Fruit fly (Drosophila melanogaster) whole organism, embryonic: ENCODE data around the gene CG33160.

Source experiments
- ATbp ChIP-seq: fragments of 200-800 bp; sonication (Bioruptor generic); optimal IDR thresholded peaks from 2 replicates; lab custom pipeline; 2017; ENCODE audit warnings: missing biosample characterization, mild to moderate bottlenecking, missing genetic modification characterization, missing genetic modification reagents
- Bteb2 ChIP-seq: fragments of 200-800 bp; sonication (Bioruptor generic); optimal IDR thresholded peaks from 2 replicates; lab custom pipeline; 2016; ENCODE audit warnings: missing biosample characterization, missing genetic modification characterization
- CG10274 ChIP-seq: fragments of 200-800 bp; sonication (Bioruptor generic); optimal IDR thresholded peaks from 3 replicates; lab custom pipeline; 2017; ENCODE audit warnings: missing biosample characterization, mild to moderate bottlenecking, missing genetic modification characterization
- CG11247 ChIP-seq: fragments of 200-800 bp; sonication (Bioruptor generic); IDR thresholded peaks from 2 replicates; pipeline ENCODE4 v1.3.6; 2022; ENCODE audit warnings: missing biosample characterization, missing genetic modification characterization
- CG13296 ChIP-seq: fragments of 200-800 bp; sonication (Bioruptor generic); optimal IDR thresholded peaks from 3 replicates; lab custom pipeline; 2018; ENCODE audit warnings: missing biosample characterization, mild to moderate bottlenecking, missing genetic modification characterization
- CG15011 ChIP-seq: fragments of 200-800 bp; sonication (Bioruptor generic); optimal IDR thresholded peaks from 3 replicates; lab custom pipeline; 2018; ENCODE audit warnings: missing biosample characterization, mild to moderate bottlenecking, missing genetic modification characterization
- CG15073 ChIP-seq: fragments of 200-800 bp; sonication (Bioruptor generic); optimal IDR thresholded peaks from 2 replicates; lab custom pipeline; 2016; ENCODE audit warnings: missing biosample characterization, missing genetic modification characterization
- CG15479 ChIP-seq: fragments of 200-800 bp; sonication (Bioruptor generic); optimal IDR thresholded peaks from 3 replicates; lab custom pipeline; 2019; ENCODE audit warnings: missing biosample characterization, mild to moderate bottlenecking, missing genetic modification characterization, moderate library complexity
- CG17359 ChIP-seq: fragments of 200-800 bp; sonication (Bioruptor generic); optimal IDR thresholded peaks from 3 replicates; lab custom pipeline; 2018; ENCODE audit warnings: missing biosample characterization, mild to moderate bottlenecking, missing genetic modification characterization, moderate library complexity
- CG1792 ChIP-seq: fragments of 200-800 bp; sonication (Bioruptor generic); optimal IDR thresholded peaks from 2 replicates; lab custom pipeline; 2016; ENCODE audit warnings: missing biosample characterization, missing genetic modification characterization
- CG2199 ChIP-seq: fragments of 200-800 bp; sonication (Bioruptor generic); IDR thresholded peaks from 3 replicates; pipeline ENCODE4 v1.3.6; 2022; ENCODE audit warnings: missing biosample characterization, missing genetic modification characterization
- CG3065 ChIP-seq: fragments of 200-800 bp; sonication (Bioruptor generic); optimal IDR thresholded peaks from 2 replicates; lab custom pipeline; 2016; ENCODE audit warnings: missing biosample characterization, missing genetic modification characterization
- CG34376 ChIP-seq: fragments of 200-800 bp; sonication (Bioruptor generic); optimal IDR thresholded peaks from 2 replicates; lab custom pipeline; 2018; ENCODE audit warnings: missing biosample characterization, mild to moderate bottlenecking, missing genetic modification characterization
- CG34422 ChIP-seq: fragments of 200-800 bp; sonication (Bioruptor generic); IDR thresholded peaks from 3 replicates; pipeline ENCODE4 v1.3.6; 2022; ENCODE audit warnings: missing biosample characterization, missing genetic modification characterization
- CG4404 ChIP-seq: fragments of 200-800 bp; sonication (Bioruptor generic); IDR thresholded peaks from 2 replicates; pipeline ENCODE4 v1.3.6; 2022; ENCODE audit warnings: missing biosample characterization, missing genetic modification characterization
- CG7786 ChIP-seq: fragments of 200-800 bp; sonication (Bioruptor generic); optimal IDR thresholded peaks from 2 replicates; lab custom pipeline; 2016; ENCODE audit warnings: missing biosample characterization, missing genetic modification characterization
- CG8478 ChIP-seq: fragments of >200 bp; optimal IDR thresholded peaks from 2 replicates; lab custom pipeline; 2018
- CkIIα-i1 ChIP-seq: fragments of 200-800 bp; sonication (Bioruptor generic); IDR thresholded peaks from 2 replicates; pipeline ENCODE4 v1.3.6; 2022; ENCODE audit warnings: missing biosample characterization, missing genetic modification characterization
- CoRest ChIP-seq: fragments of 200-800 bp; sonication (Bioruptor generic); optimal IDR thresholded peaks from 3 replicates; lab custom pipeline; 2018; ENCODE audit warnings: missing biosample characterization, mild to moderate bottlenecking, missing genetic modification characterization, moderate library complexity
- Hey ChIP-seq: fragments of 200-800 bp; sonication (Bioruptor generic); optimal IDR thresholded peaks from 3 replicates; lab custom pipeline; 2018; ENCODE audit warnings: missing biosample characterization, mild to moderate bottlenecking, missing genetic modification characterization
- Nf-YA ChIP-seq: fragments of 200-800 bp; sonication (Bioruptor generic); IDR thresholded peaks from 2 replicates; pipeline ENCODE4 v1.3.6; 2022; ENCODE audit warnings: missing biosample characterization, missing genetic modification characterization
- Oaz ChIP-seq: fragments of 200-800 bp; sonication (Bioruptor generic); IDR thresholded peaks from 2 replicates; pipeline ENCODE4 v1.3.6; 2022; ENCODE audit warnings: missing biosample characterization, missing genetic modification characterization
- Pdp1 ChIP-seq, 2 experiments: fragments of 200-800 bp; sonication (Bioruptor generic); optimal IDR thresholded peaks; 3 replicates each; lab custom pipeline; 2016; ENCODE audit warnings: missing biosample characterization in 2 of 2, missing genetic modification characterization in 2 of 2, mild to moderate bottlenecking in 1 of 2, moderate library complexity in 1 of 2
- cg ChIP-seq: fragments of 200-800 bp; sonication (Bioruptor generic); optimal IDR thresholded peaks from 3 replicates; lab custom pipeline; 2019; ENCODE audit warnings: missing biosample characterization, mild to moderate bottlenecking, missing genetic modification characterization, moderate library complexity
- chinmo ChIP-seq: fragments of 200-800 bp; sonication (Bioruptor generic); IDR thresholded peaks from 4 replicates; pipeline ENCODE4 v1.3.6; 2022; ENCODE audit warnings: missing biosample characterization, missing genetic modification characterization; ENCODE audit not compliant: partially characterized antibody
- crol ChIP-seq: fragments of 200-800 bp; sonication (Bioruptor generic); IDR thresholded peaks from 2 replicates; pipeline ENCODE4 v1.3.6; 2022; ENCODE audit warnings: missing biosample characterization, missing genetic modification characterization
- dati ChIP-seq: fragments of 200-800 bp; sonication (Bioruptor generic); IDR thresholded peaks from 2 replicates; pipeline ENCODE4 v1.3.6; 2022; ENCODE audit warnings: missing biosample characterization, missing genetic modification characterization
- gcm ChIP-seq: fragments of 200-800 bp; sonication (Bioruptor generic); optimal IDR thresholded peaks from 2 replicates; lab custom pipeline; 2019; ENCODE audit warnings: missing biosample characterization, mild to moderate bottlenecking, missing genetic modification characterization, moderate library complexity
- ind ChIP-seq: fragments of 200-800 bp; sonication (Bioruptor generic); optimal IDR thresholded peaks from 3 replicates; lab custom pipeline; 2016; ENCODE audit warnings: missing biosample characterization, missing genetic modification characterization
- jigr1 ChIP-seq: fragments of 200-800 bp; sonication (Bioruptor generic); IDR thresholded peaks from 3 replicates; pipeline ENCODE4 v1.3.6; 2022; ENCODE audit warnings: missing biosample characterization, missing genetic modification characterization
- kni ChIP-seq: fragments of 200-800 bp; sonication (Bioruptor generic); optimal IDR thresholded peaks from 3 replicates; lab custom pipeline; 2017; ENCODE audit warnings: mild to moderate bottlenecking, missing biosample characterization, missing genetic modification reagents, missing genetic modification characterization
- nom ChIP-seq: fragments of 200-800 bp; sonication (Bioruptor generic); optimal IDR thresholded peaks from 2 replicates; lab custom pipeline; 2017; ENCODE audit warnings: missing biosample characterization, missing genetic modification characterization, mild to moderate bottlenecking, moderate library complexity, missing genetic modification reagents
- otp ChIP-seq: fragments of 200-800 bp; sonication (Bioruptor generic); IDR thresholded peaks from 3 replicates; pipeline ENCODE4, ENCODE4 v1.3.6; 2022; ENCODE audit warnings: missing biosample characterization, missing genetic modification characterization
- pfk ChIP-seq: fragments of 200-800 bp; sonication (Bioruptor generic); optimal IDR thresholded peaks from 2 replicates; lab custom pipeline; 2018; ENCODE audit warnings: missing biosample characterization, mild to moderate bottlenecking, missing genetic modification characterization, moderate library complexity
- pzg ChIP-seq: fragments of 200-800 bp; sonication (Bioruptor generic); optimal IDR thresholded peaks from 3 replicates; lab custom pipeline; 2018; ENCODE audit warnings: missing biosample characterization, mild to moderate bottlenecking, missing genetic modification characterization, moderate library complexity
- scrt ChIP-seq: fragments of 200-800 bp; sonication (Bioruptor generic); optimal IDR thresholded peaks from 2 replicates; lab custom pipeline; 2018; ENCODE audit warnings: missing biosample characterization, mild to moderate bottlenecking, missing genetic modification characterization, moderate library complexity
- sd ChIP-seq: fragments of 200-800 bp; sonication (Bioruptor generic); optimal IDR thresholded peaks from 3 replicates; lab custom pipeline; 2018; ENCODE audit warnings: missing biosample characterization, mild to moderate bottlenecking, missing genetic modification characterization, moderate library complexity
- slbo ChIP-seq: fragments of 200-800 bp; sonication (Bioruptor generic); IDR thresholded peaks from 2 replicates; pipeline ENCODE4 v1.3.6; 2022; ENCODE audit warnings: missing biosample characterization, missing genetic modification characterization
- sug ChIP-seq: fragments of 200-800 bp; optimal IDR thresholded peaks from 2 replicates; lab custom pipeline; 2019; ENCODE audit warnings: missing biosample characterization, mild to moderate bottlenecking, missing genetic modification characterization, moderate library complexity
- twi ChIP-seq: fragments of 200-800 bp; optimal IDR thresholded peaks from 2 replicates; lab custom pipeline; 2019; ENCODE audit warnings: missing biosample characterization, mild to moderate bottlenecking, missing genetic modification characterization, moderate library complexity
- zfh2 ChIP-seq: fragments of 200-800 bp; sonication (Bioruptor generic); optimal IDR thresholded peaks from 2 replicates; lab custom pipeline; 2016; ENCODE audit warnings: missing biosample characterization, missing genetic modification characterization

CG33160 gene

DNA sequence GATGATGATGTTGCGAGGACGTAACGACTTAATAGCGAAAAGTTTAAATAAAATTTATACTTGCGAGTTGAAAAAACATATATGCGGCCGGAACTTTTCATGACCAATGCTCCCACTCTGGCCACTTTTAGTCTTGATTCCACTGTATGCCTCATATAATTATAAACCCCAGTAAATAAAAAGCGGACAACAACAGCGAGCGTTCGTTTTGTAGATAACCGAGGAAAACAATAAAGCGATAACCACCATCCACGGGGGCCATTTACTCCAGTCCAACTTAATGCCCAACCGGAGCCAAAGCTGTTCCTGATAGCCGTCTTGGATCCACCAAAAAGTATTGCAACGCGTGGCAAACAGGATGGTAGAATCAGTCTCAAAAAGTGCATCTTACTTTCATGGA, 30.2 kb upstream of the CG33160 start (continued):
- no peak for TF ChIP-seq CG10274 (GFP tag; lab: Kevin White, UChicago)
- TF ChIP-seq scrt (GFP tag; lab: Kevin White, UChicago), result no peak
- peak; percentile 16 for TF ChIP-seq CG13296 (GFP tag; lab: Kevin White, UChicago)
- peak; percentile 6 for TF ChIP-seq CG34376 (GFP tag; lab: Kevin White, UChicago)
- TF ChIP-seq CG2199, result peak; percentile 64; the same call in 1 of the 3 replicates
- peak; percentile 91 for TF ChIP-seq sug (tag; lab: Kevin White, UChicago)
- TF ChIP-seq dati, result no peak

DNA sequence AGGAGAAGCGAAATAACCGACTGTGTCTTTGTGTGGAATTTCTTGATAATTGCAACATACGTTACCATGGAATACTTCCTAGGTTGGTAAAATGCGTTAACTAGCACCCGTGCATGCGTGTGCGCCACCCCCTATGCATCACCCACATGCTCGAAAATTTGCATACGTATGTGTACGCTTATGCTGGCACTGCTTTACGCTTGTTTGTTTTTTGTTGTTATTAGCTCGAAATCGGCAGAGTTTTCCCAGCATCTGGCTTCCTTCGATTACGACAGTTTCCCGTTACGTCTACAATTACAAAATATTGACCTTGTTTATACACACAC, 20.3 kb upstream of the CG33160 start:
- 0 out of 4 replicates have a peak, but pooled peaks have one; percentile 84 for TF ChIP-seq chinmo (GFP tag; lab: Robert Waterston, UW)
- TF ChIP-seq sd (tag; lab: Kevin White, UChicago), result no peak
- TF ChIP-seq ATbp, result no peak
- TF ChIP-seq slbo, result no peak; the same call in 1 of the 2 replicates
- TF ChIP-seq jigr1 (GFP tag; lab: Robert Waterston, UW), result no peak
- no peak for TF ChIP-seq Hey (tag; lab: Kevin White, UChicago)
- no peak for TF ChIP-seq pfk
- TF ChIP-seq cg (GFP tag; lab: Kevin White, UChicago), result peak; percentile 92
- no peak for TF ChIP-seq Bteb2 (GFP tag; lab: Kevin White, UChicago)
- peak; percentile 82 for TF ChIP-seq crol (GFP tag; lab: Robert Waterston, UW)
- no peak for TF ChIP-seq CG7786 (GFP tag; lab: Kevin White, UChicago)
- TF ChIP-seq CG17359 (tag; lab: Kevin White, UChicago), result no peak
- TF ChIP-seq CkIIα-i1, result no peak
- TF ChIP-seq pzg (GFP tag; lab: Kevin White, UChicago), result no peak
- peak; percentile 48 for TF ChIP-seq sug (tag; lab: Kevin White, UChicago)
- TF ChIP-seq kni (GFP tag; lab: Kevin White, UChicago), result no peak
- peak; percentile 46 for TF ChIP-seq twi (tag; lab: Kevin White, UChicago)
- no peak for TF ChIP-seq CG1792 (GFP tag; lab: Kevin White, UChicago)
- no peak for TF ChIP-seq ind (GFP tag; lab: Kevin White, UChicago)
- no peak for TF ChIP-seq CG4404
- no peak for TF ChIP-seq Nf-YA (GFP tag; lab: Robert Waterston, UW)
- TF ChIP-seq CG15479 (GFP tag; lab: Kevin White, UChicago), result peak; percentile 22
- peak in 1 of 2 experiments; percentile 41 for TF ChIP-seq Pdp1 (GFP tag; optimal IDR thresholded peaks at IDR 0.05; lab: Kevin White, UChicago)
- peak; percentile 4; the same call in 1 of the 3 replicates for TF ChIP-seq CG34422 (GFP tag; lab: Robert Waterston, UW)
- TF ChIP-seq CG15073 (GFP tag; lab: Kevin White, UChicago), result no peak
- TF ChIP-seq CG11247 (GFP tag; lab: Robert Waterston, UW), result no peak
- TF ChIP-seq Oaz (GFP tag; lab: Robert Waterston, UW), result no peak
- TF ChIP-seq CG15011 (GFP tag; lab: Kevin White, UChicago), result no peak
- no peak for TF ChIP-seq CG3065
- TF ChIP-seq CoRest, result no peak
- TF ChIP-seq zfh2 (GFP tag; lab: Kevin White, UChicago), result no peak
- peak; percentile 52 for TF ChIP-seq CG8478 (lab: Kevin White, UChicago)
- TF ChIP-seq gcm (GFP tag; lab: Kevin White, UChicago), result peak; percentile 74
- TF ChIP-seq otp (GFP tag; lab: Robert Waterston, UW), result no peak
- TF ChIP-seq nom (GFP tag; lab: Kevin White, UChicago), result no peak
